Fruit fly (Drosophila melanogaster): ENCODE results near the gene CG1695.

CG1695 gene

dm6 chrX:20433345-20434332 is at the start of gene CG1695 (continued):
- TF ChIP-seq CG4424 (GFP tag; optimal IDR thresholded peaks at IDR 0.05): no peak
- no peak for TF ChIP-seq Hr3 (GFP tag; optimal IDR thresholded peaks at IDR 0.05)
- no peak for TF ChIP-seq wor (GFP tag; IDR thresholded peaks at IDR 0.05)
- TF ChIP-seq CG7786 (GFP tag; optimal IDR thresholded peaks at IDR 0.05): no peak
- TF ChIP-seq D19A (tag; optimal IDR thresholded peaks at IDR 0.05): no peak
- TF ChIP-seq CG6854 (GFP tag; optimal IDR thresholded peaks at IDR 0.05): no peak
- TF ChIP-seq CG9817 (tag; optimal IDR thresholded peaks at IDR 0.05): no peak
- no peak for TF ChIP-seq ATbp (GFP tag; optimal IDR thresholded peaks at IDR 0.05)
- no peak for TF ChIP-seq Max (GFP tag; optimal IDR thresholded peaks at IDR 0.05)
- TF ChIP-seq CG10654 (GFP tag; optimal IDR thresholded peaks at IDR 0.05): no peak
- TF ChIP-seq CG6654 (GFP tag; optimal IDR thresholded peaks at IDR 0.05): no peak
- TF ChIP-seq gcm (GFP tag; optimal IDR thresholded peaks at IDR 0.05): no peak
- TF ChIP-seq bigmax (GFP tag; optimal IDR thresholded peaks at IDR 0.05): no peak
- no peak for TF ChIP-seq Usf (GFP tag; optimal IDR thresholded peaks at IDR 0.05)
- no peak for TF ChIP-seq rib (GFP tag; IDR thresholded peaks at IDR 0.05)
- no peak for TF ChIP-seq ro (GFP tag; IDR thresholded peaks at IDR 0.05)
- TF ChIP-seq Ravus (GFP tag; IDR thresholded peaks at IDR 0.05): no peak
- no peak for TF ChIP-seq CG5953 (GFP tag; IDR thresholded peaks at IDR 0.05)
- TF ChIP-seq CG34376 (GFP tag; optimal IDR thresholded peaks at IDR 0.05): no peak
- no peak for TF ChIP-seq ab (GFP tag; optimal IDR thresholded peaks at IDR 0.05)
- TF ChIP-seq CG1233 (GFP tag; optimal IDR thresholded peaks at IDR 0.05): no peak
- TF ChIP-seq CG31441 (GFP tag; IDR thresholded peaks at IDR 0.05): no peak
- no peak for TF ChIP-seq CG8359 (GFP tag; optimal IDR thresholded peaks at IDR 0.05; ENCODE audit: borderline replicate concordance)
- no peak for TF ChIP-seq her (GFP tag; optimal IDR thresholded peaks at IDR 0.05)
- TF ChIP-seq pum (GFP tag; optimal IDR thresholded peaks at IDR 0.05): no peak
- no peak for TF ChIP-seq psq (GFP tag; optimal IDR thresholded peaks at IDR 0.05)
- peak; percentile 42 for TF ChIP-seq BEAF-32 (GFP tag; optimal IDR thresholded peaks at IDR 0.05)
- TF ChIP-seq CG10979 (tag; optimal IDR thresholded peaks at IDR 0.05): peak; percentile 2
- TF ChIP-seq Ssrp (tag; optimal IDR thresholded peaks at IDR 0.05): no peak
- TF ChIP-seq Ets97D (GFP tag; optimal IDR thresholded peaks at IDR 0.05): no peak
- peak; percentile 27; the same call in 1 of the 2 replicates for TF ChIP-seq Scr (GFP tag; IDR thresholded peaks at IDR 0.05; ENCODE audit: partially characterized antibody)
- no peak for TF ChIP-seq CG7963 (GFP tag; IDR thresholded peaks at IDR 0.05; ENCODE audit: partially characterized antibody)
- TF ChIP-seq fu2 (GFP tag; optimal IDR thresholded peaks at IDR 0.05): peak; percentile 13
- no peak for TF ChIP-seq CG5245 (GFP tag; optimal IDR thresholded peaks at IDR 0.05)
- no peak for TF ChIP-seq NC2α (GFP tag; optimal IDR thresholded peaks at IDR 0.05)
- TF ChIP-seq crol (GFP tag; IDR thresholded peaks at IDR 0.05): no peak
- TF ChIP-seq CG16779 (GFP tag; IDR thresholded peaks at IDR 0.05): no peak
- no peak for TF ChIP-seq CG15011 (GFP tag; optimal IDR thresholded peaks at IDR 0.05)
- no peak for TF ChIP-seq CG11695 (GFP tag; IDR thresholded peaks at IDR 0.05)
- TF ChIP-seq CG8765 (GFP tag; IDR thresholded peaks at IDR 0.05): no peak
- TF ChIP-seq Bdp1 (GFP tag; optimal IDR thresholded peaks at IDR 0.05): no peak
- TF ChIP-seq CG16813 (GFP tag; IDR thresholded peaks at IDR 0.05; ENCODE audit: partially characterized antibody): no peak
- no peak for TF ChIP-seq crc (GFP tag; optimal IDR thresholded peaks at IDR 0.05)
- no peak for TF ChIP-seq salm (tag; optimal IDR thresholded peaks at IDR 0.05)
- no peak for TF ChIP-seq maf-S (GFP tag; optimal IDR thresholded peaks at IDR 0.05)
- TF ChIP-seq fd64A (GFP tag; optimal IDR thresholded peaks at IDR 0.05): no peak
- no peak for TF ChIP-seq CG12236 (GFP tag; optimal IDR thresholded peaks at IDR 0.05)
- no peak for TF ChIP-seq nom (GFP tag; optimal IDR thresholded peaks at IDR 0.05)
- no peak for TF ChIP-seq stc (GFP tag; IDR thresholded peaks at IDR 0.05)

All from whole organism, embryonic.